Fruit fly (Drosophila melanogaster): Measurements from ENCODE around the gene Sfp70A4.

dm6 chr3L:13259617-13260016, 37.0 kb downstream of the Sfp70A4 start:
- TF ChIP-seq psq (optimal IDR thresholded peaks at IDR 0.05) (no peak), Sin3A (optimal IDR thresholded peaks at IDR 0.05) (no peak)

Data from Kc167 (cell line).